Worm (Caenorhabditis elegans): ENCODE results near the gene C47D12.5.
A peak's percentile ranks its signal among the peaks of the same experiment; 100 is the strongest.

The C47D12.5 gene

DNA sequence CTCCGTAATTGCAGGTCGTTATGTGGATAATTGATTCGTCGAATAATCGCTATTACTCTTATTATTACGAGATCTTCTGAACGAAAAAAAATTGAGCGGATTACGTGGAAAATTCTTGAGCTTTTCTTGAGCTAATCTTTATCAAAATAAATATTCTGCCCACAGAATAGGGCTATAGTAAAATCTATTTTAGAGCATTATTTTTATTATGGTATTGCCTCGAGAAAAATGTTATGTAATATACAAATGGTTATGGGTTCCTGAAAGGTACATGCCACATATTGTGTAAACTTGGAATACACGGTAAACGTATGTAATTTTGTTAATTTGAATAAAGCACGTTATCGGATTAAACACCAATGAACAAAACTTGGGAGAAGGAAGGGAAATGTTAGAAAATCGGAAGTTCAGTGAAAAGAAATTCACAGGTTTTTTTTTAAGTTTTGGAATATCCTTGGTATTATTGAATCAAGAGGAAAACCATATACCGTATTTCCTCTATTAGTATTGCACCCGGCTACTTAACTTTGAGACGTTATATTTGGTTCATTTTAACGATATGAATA, 47.8 kb downstream of the C47D12.5 start:
- TF ChIP-seq hlh-1 (tag; optimal IDR thresholded peaks at IDR 0.05) (no peak), unc-120 (tag; optimal IDR thresholded peaks at IDR 0.05; ENCODE audit: poor library complexity, severe bottlenecking) (no peak), zip-8 (tag; optimal IDR thresholded peaks at IDR 0.05) (no peak), nhr-2 (tag; optimal IDR thresholded peaks at IDR 0.05) (no peak), pha-4 (tag; optimal IDR thresholded peaks at IDR 0.05) (no peak), M03D4.4 (tag; optimal IDR thresholded peaks at IDR 0.05) (no peak), elt-1 (tag; optimal IDR thresholded peaks at IDR 0.05; ENCODE audit: borderline replicate concordance, insufficient read depth) (no peak), ham-2 (GFP tag; optimal IDR thresholded peaks at IDR 0.05) (no peak), mab-5 (tag; optimal IDR thresholded peaks at IDR 0.05) (no peak), nhr-28 (tag; optimal IDR thresholded peaks at IDR 0.05) (no peak), tbx-8 (GFP tag; optimal IDR thresholded peaks at IDR 0.05) (no peak), blmp-1 (tag; optimal IDR thresholded peaks at IDR 0.05) (no peak), nhr-237 (tag; optimal IDR thresholded peaks at IDR 0.05) (peak; percentile 39), ceh-43 (GFP tag; optimal IDR thresholded peaks at IDR 0.05) (peak; percentile 26), bed-3 (GFP tag; optimal IDR thresholded peaks at IDR 0.05) (no peak), nhr-12 (tag; optimal IDR thresholded peaks at IDR 0.05) (no peak), nhr-76 (tag; optimal IDR thresholded peaks at IDR 0.05) (no peak), sptf-1 (tag; optimal IDR thresholded peaks at IDR 0.05) (no peak), ztf-11 (tag; optimal IDR thresholded peaks at IDR 0.05) (no peak), lsy-2 (tag; optimal IDR thresholded peaks at IDR 0.05) (peak; percentile 12), ces-1 (GFP tag; optimal IDR thresholded peaks at IDR 0.05) (peak; percentile 83), mls-2 (tag; optimal IDR thresholded peaks at IDR 0.05) (peak; percentile 28)

DNA sequence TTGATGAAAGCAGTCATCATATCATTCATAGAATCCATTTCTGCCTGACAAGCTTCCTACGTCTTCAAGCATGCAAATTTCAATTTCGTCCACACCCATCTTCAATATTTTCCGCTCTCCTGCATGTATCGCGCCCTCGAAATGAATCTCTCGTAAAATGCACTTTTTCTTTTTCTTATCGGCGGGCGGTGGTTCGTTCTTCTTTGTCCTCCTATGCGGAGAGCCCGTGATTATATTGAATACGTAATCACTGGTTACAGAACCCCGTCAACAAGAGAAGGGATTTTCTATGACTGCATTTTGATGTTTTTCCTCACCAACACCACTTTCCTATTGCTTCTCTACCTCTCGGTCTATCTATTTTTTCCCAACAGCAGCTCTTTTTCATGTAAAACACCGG, 48.5 kb downstream of the C47D12.5 start:
- no peak for TF ChIP-seq mls-2 (tag; optimal IDR thresholded peaks at IDR 0.05)
- TF ChIP-seq M03D4.4 (tag; optimal IDR thresholded peaks at IDR 0.05) = no peak
- no peak for TF ChIP-seq ham-2 (GFP tag; optimal IDR thresholded peaks at IDR 0.05)
- TF ChIP-seq blmp-1 (tag; optimal IDR thresholded peaks at IDR 0.05) = no peak
- no peak for TF ChIP-seq mep-1 (tag; optimal IDR thresholded peaks at IDR 0.05)
- TF ChIP-seq ztf-11 (tag; optimal IDR thresholded peaks at IDR 0.05) = no peak
- TF ChIP-seq elt-3 (tag; optimal IDR thresholded peaks at IDR 0.05) = no peak
- TF ChIP-seq snpc-4 (tag; optimal IDR thresholded peaks at IDR 0.05) = no peak
- TF ChIP-seq elt-1 (tag; optimal IDR thresholded peaks at IDR 0.05; ENCODE audit: borderline replicate concordance, insufficient read depth) = no peak
- no peak for TF ChIP-seq flh-1 (GFP tag; optimal IDR thresholded peaks at IDR 0.05)
- TF ChIP-seq nhr-12 (tag; optimal IDR thresholded peaks at IDR 0.05) = no peak
- no peak for TF ChIP-seq tbx-8 (GFP tag; optimal IDR thresholded peaks at IDR 0.05)
- no peak for TF ChIP-seq lin-32 (GFP tag; optimal IDR thresholded peaks at IDR 0.05)
- no peak for TF ChIP-seq ceh-39 (tag; optimal IDR thresholded peaks at IDR 0.05)
- peak; percentile 16 for TF ChIP-seq hlh-1 (tag; optimal IDR thresholded peaks at IDR 0.05)
- no peak for TF ChIP-seq nhr-237 (tag; optimal IDR thresholded peaks at IDR 0.05)
- peak; percentile 51 for TF ChIP-seq sptf-1 (tag; optimal IDR thresholded peaks at IDR 0.05)
- no peak for TF ChIP-seq nhr-76 (tag; optimal IDR thresholded peaks at IDR 0.05)

DNA sequence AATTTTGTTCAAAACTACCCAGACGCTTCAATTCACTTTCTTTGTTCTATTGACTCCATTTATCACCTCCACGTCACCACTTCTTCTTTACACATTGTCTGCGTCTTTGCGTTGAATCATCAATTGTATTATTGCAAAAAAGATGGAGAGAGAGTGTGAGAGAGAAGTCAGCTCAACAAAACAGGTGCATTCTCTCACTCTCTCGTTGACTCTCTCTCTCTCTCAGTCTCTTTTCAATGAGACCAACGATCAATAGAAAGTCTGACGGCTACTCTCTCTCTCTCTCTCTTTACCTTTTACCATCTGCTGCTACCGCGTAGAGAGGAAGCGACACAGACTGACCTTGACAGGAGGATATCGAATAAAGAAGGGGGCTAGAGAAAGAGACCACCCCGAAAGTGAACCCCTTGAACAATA, 49.3 kb downstream of the C47D12.5 start:
- peak; percentile 95 for TF ChIP-seq lin-32 (GFP tag; optimal IDR thresholded peaks at IDR 0.05)
- TF ChIP-seq ham-2 (GFP tag; optimal IDR thresholded peaks at IDR 0.05) = peak; percentile 98
- peak; percentile 13 for TF ChIP-seq ceh-43 (GFP tag; optimal IDR thresholded peaks at IDR 0.05)
- TF ChIP-seq flh-1 (GFP tag; optimal IDR thresholded peaks at IDR 0.05) = no peak
- TF ChIP-seq sptf-1 (tag; optimal IDR thresholded peaks at IDR 0.05) = peak; percentile 73
- TF ChIP-seq elt-3 (tag; optimal IDR thresholded peaks at IDR 0.05) = no peak
- TF ChIP-seq nhr-237 (tag; optimal IDR thresholded peaks at IDR 0.05) = peak; percentile 83
- TF ChIP-seq cnd-1 (tag; optimal IDR thresholded peaks at IDR 0.05) = peak; percentile 94
- TF ChIP-seq hlh-1 (tag; optimal IDR thresholded peaks at IDR 0.05) = peak; percentile 97
- TF ChIP-seq M03D4.4 (tag; optimal IDR thresholded peaks at IDR 0.05) = no peak
- TF ChIP-seq unc-62 (GFP tag; optimal IDR thresholded peaks at IDR 0.05) = peak; percentile 97
- no peak for TF ChIP-seq elt-1 (tag; optimal IDR thresholded peaks at IDR 0.05; ENCODE audit: borderline replicate concordance, insufficient read depth)
- peak; percentile 60 for TF ChIP-seq mls-2 (tag; optimal IDR thresholded peaks at IDR 0.05)
- TF ChIP-seq nhr-28 (tag; optimal IDR thresholded peaks at IDR 0.05) = peak; percentile 61
- peak; percentile 6 for TF ChIP-seq bed-3 (GFP tag; optimal IDR thresholded peaks at IDR 0.05)
- peak; percentile 44 for TF ChIP-seq tbx-8 (GFP tag; optimal IDR thresholded peaks at IDR 0.05)
- TF ChIP-seq nhr-76 (tag; optimal IDR thresholded peaks at IDR 0.05) = no peak
- no peak for TF ChIP-seq lin-13 (tag; optimal IDR thresholded peaks at IDR 0.05)
- TF ChIP-seq unc-39 (tag; optimal IDR thresholded peaks at IDR 0.05) = no peak
- peak; percentile 89 for TF ChIP-seq nhr-2 (tag; optimal IDR thresholded peaks at IDR 0.05)
- peak; percentile 85 for TF ChIP-seq ceh-39 (tag; optimal IDR thresholded peaks at IDR 0.05)
- peak; percentile 83 for TF ChIP-seq ces-1 (GFP tag; optimal IDR thresholded peaks at IDR 0.05)
- peak; percentile 32 for TF ChIP-seq zip-8 (tag; optimal IDR thresholded peaks at IDR 0.05)
- TF ChIP-seq unc-120 (tag; optimal IDR thresholded peaks at IDR 0.05; ENCODE audit: poor library complexity, severe bottlenecking) = peak; percentile 61
- peak; percentile 62 for TF ChIP-seq mep-1 (tag; optimal IDR thresholded peaks at IDR 0.05)
- TF ChIP-seq lsy-2 (tag; optimal IDR thresholded peaks at IDR 0.05) = peak; percentile 52
- peak; percentile 85 for TF ChIP-seq ztf-11 (tag; optimal IDR thresholded peaks at IDR 0.05)
- peak; percentile 36 for TF ChIP-seq mab-5 (tag; optimal IDR thresholded peaks at IDR 0.05)
- TF ChIP-seq pha-4 (tag; optimal IDR thresholded peaks at IDR 0.05) = peak; percentile 31
- peak; percentile 55 for TF ChIP-seq blmp-1 (tag; optimal IDR thresholded peaks at IDR 0.05)
